Worm (Caenorhabditis elegans): Measurements from ENCODE around the gene F28F8.9.

The F28F8.9 gene

ce11 chrV:15553869-15554268 lies 24.6 kb downstream of the F28F8.9 start (continued):
- TF ChIP-seq C34B4.2 (tag; optimal IDR thresholded peaks at IDR 0.05) (no peak), pag-3 (tag; optimal IDR thresholded peaks at IDR 0.05; ENCODE audit: borderline replicate concordance, insufficient read depth) (no peak), Y116A8C.19 (tag; optimal IDR thresholded peaks at IDR 0.05; ENCODE audit: borderline replicate concordance) (no peak), lin-35 (GFP tag; optimal IDR thresholded peaks at IDR 0.05) (peak in 1 of 2 experiments; percentile 70), egl-27 (tag; optimal IDR thresholded peaks at IDR 0.05) (no peak), sup-37 (GFP tag; optimal IDR thresholded peaks at IDR 0.05) (no peak), aly-2 (tag; optimal IDR thresholded peaks at IDR 0.05) (no peak), sox-4 (tag; optimal IDR thresholded peaks at IDR 0.05) (no peak), pax-3 (tag; optimal IDR thresholded peaks at IDR 0.05) (no peak), tbx-2 (tag; optimal IDR thresholded peaks at IDR 0.05) (no peak), unc-30 (tag; optimal IDR thresholded peaks at IDR 0.05) (no peak), fkh-10 (GFP tag; optimal IDR thresholded peaks at IDR 0.05) (no peak), nhr-77 (tag; optimal IDR thresholded peaks at IDR 0.05) (no peak), grh-1 (GFP tag; IDR thresholded peaks at IDR 0.05) (no peak), nhr-84 (tag; optimal IDR thresholded peaks at IDR 0.05) (no peak), dpl-1 (GFP tag; optimal IDR thresholded peaks at IDR 0.05) (peak in 2 of 3 experiments; percentile 27 to 32), ztf-4 (tag; optimal IDR thresholded peaks at IDR 0.05) (no peak), nhr-12 (tag; optimal IDR thresholded peaks at IDR 0.05) (no peak), sptf-1 (tag; optimal IDR thresholded peaks at IDR 0.05) (no peak), snu-23 (GFP tag; optimal IDR thresholded peaks at IDR 0.05) (peak; percentile 55), alr-1 (tag; optimal IDR thresholded peaks at IDR 0.05; ENCODE audit: borderline replicate concordance) (no peak), efl-3 (GFP tag; optimal IDR thresholded peaks at IDR 0.05) (no peak), ceh-90 (tag; optimal IDR thresholded peaks at IDR 0.05) (no peak), lin-39 (tag; optimal IDR thresholded peaks at IDR 0.05) (no peak), ztf-11 (tag; optimal IDR thresholded peaks at IDR 0.05) (no peak), pqm-1 (tag; optimal IDR thresholded peaks at IDR 0.05) (no peak), lin-14 (GFP tag; optimal IDR thresholded peaks at IDR 0.05) (peak; percentile 23), jun-1 (tag; optimal IDR thresholded peaks at IDR 0.05) (no peak), fos-1 (tag; optimal IDR thresholded peaks at IDR 0.05) (no peak), ceh-88 (GFP tag; IDR thresholded peaks at IDR 0.05) (no peak), ceh-8 (GFP tag; optimal IDR thresholded peaks at IDR 0.05) (no peak), nhr-71 (tag; optimal IDR thresholded peaks at IDR 0.05) (peak; percentile 24), C16A3.4 (tag; optimal IDR thresholded peaks at IDR 0.05) (peak; percentile 37), ama-1 (optimal IDR thresholded peaks at IDR 0.05) (no peak), vab-15 (tag; optimal IDR thresholded peaks at IDR 0.05) (no peak), unc-62 (GFP tag; optimal IDR thresholded peaks at IDR 0.05) (no peak), zag-1 (tag; optimal IDR thresholded peaks at IDR 0.05) (no peak), lin-13 (GFP tag; optimal IDR thresholded peaks at IDR 0.05) (no peak), lin-15B (tag; optimal IDR thresholded peaks at IDR 0.05) (no peak), dsc-1 (tag; optimal IDR thresholded peaks at IDR 0.05) (no peak), unc-130 (tag; optimal IDR thresholded peaks at IDR 0.05) (no peak), aha-1 (tag; optimal IDR thresholded peaks at IDR 0.05) (no peak), nhr-20 (tag; optimal IDR thresholded peaks at IDR 0.05) (peak; percentile 30), hpl-2 (GFP tag; optimal IDR thresholded peaks at IDR 0.05) (no peak), nhr-237 (tag; optimal IDR thresholded peaks at IDR 0.05) (no peak), rnt-1 (tag; optimal IDR thresholded peaks at IDR 0.05) (peak; percentile 12), zip-4 (GFP tag; optimal IDR thresholded peaks at IDR 0.05) (no peak), xbp-1 (tag; optimal IDR thresholded peaks at IDR 0.05) (no peak)
